Fruit fly (Drosophila melanogaster): ENCODE measurements around the gene CG13949.

Gene CG13949

DNA sequence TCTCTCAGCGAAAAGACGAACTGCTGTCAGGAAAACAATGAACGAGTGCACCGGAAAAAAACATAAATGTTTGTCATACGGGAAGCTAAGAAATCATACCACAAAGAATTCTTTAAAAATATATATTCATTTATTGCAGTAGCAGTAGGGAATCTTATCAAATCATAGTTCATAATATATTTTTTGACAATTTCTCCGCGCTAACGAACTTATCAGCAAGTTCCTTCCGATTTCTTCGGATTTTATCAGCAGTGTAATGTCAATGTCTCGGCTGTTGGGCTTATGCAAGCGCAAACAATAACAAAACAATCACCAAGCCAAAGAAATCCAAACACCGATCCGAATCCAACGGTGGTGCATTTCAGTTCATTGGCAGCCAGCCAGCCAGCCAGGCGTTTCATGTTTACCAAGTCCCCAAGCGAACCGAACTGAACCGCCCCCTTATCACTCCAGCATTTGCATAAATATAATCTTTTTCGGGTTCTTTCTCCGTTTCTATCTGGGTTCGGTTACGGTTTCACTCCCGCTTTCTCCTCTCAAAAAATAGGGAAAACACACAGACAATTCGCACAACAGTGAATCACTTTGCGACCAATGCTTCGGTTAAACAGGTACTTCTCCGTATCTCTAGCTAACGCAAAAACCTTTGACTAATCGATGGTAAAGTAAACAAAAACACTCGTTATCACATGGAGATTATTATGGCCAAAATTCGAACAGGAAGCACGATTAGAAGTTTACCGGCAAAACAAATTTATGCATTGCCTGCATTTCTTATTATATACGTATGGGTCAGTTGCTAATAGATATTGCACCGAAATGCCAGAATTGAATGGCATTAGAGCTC, 27.4 kb upstream of the CG13949 start:
- no peak for TF ChIP-seq Myc (optimal IDR thresholded peaks at IDR 0.05)
- no peak for TF ChIP-seq ttk (optimal IDR thresholded peaks at IDR 0.05)
- TF ChIP-seq insv (optimal IDR thresholded peaks at IDR 0.05) = no peak
- TF ChIP-seq h (optimal IDR thresholded peaks at IDR 0.05) = no peak
- no peak for TF ChIP-seq Sin3A (optimal IDR thresholded peaks at IDR 0.05)
- TF ChIP-seq psq (optimal IDR thresholded peaks at IDR 0.05) = no peak

DNA sequence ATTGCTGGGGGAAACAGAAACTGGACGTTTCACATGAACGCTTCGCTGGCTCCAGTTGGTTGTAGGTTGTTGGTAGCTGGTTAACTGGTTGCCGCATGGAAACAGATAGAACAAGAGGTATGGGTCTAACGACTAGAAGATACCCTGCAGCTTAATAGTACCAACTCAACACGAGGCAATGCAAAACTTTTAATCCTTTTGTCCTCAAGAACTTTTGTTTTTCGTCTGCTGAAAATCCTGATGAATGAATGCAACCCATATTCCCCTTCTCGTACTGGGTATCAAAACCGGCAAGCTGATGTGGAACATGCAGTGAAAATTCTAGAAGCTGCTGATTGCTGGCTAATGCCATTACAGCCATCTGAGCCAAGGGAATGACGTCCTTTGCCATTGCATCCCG, 17.1 kb upstream of the CG13949 start:
- TF ChIP-seq Myc (optimal IDR thresholded peaks at IDR 0.05) = no peak

DNA sequence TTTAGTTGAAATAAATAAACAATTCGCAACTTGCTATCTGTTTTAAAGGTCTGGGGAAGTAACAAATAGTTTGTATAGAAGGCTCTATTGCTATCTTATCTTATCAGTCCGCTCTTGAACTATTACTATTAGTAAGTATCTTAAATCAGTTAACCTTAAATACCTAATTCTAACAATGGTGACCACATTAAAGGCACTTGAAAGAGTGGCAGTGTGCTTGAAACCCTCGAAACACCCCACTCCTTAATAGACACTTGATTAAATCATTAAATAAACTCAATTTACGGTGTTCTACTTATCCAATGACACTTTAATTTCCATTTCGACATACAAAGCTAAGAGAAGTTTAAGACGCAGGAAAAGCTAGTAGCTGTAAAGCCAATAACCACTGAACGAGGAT, 16.4 kb upstream of the CG13949 start:
- TF ChIP-seq Myc (optimal IDR thresholded peaks at IDR 0.05) (no peak), ttk (optimal IDR thresholded peaks at IDR 0.05) (no peak), insv (optimal IDR thresholded peaks at IDR 0.05) (no peak)

DNA sequence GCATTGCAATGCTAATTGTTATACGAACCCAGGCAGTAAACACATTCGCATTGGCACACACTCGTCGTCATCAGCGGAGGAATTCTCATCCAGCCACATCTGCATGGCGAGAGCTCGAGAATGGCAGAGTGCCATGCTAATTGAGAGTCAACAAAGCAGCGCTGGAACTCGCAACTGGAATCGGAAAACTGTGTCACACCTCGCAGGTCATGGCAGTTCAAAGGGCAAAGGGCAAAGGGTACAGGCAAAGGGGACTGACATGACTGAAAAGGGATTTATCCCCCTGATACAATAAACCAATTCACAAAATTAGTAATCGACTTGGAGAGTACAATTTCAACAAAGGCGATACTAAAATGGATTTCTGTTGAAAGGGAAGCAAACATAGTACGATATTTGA, 15.1 kb upstream of the CG13949 start:
- TF ChIP-seq psq (optimal IDR thresholded peaks at IDR 0.05) (no peak), insv (optimal IDR thresholded peaks at IDR 0.05) (no peak), h (optimal IDR thresholded peaks at IDR 0.05) (no peak), ttk (optimal IDR thresholded peaks at IDR 0.05) (no peak), Sin3A (optimal IDR thresholded peaks at IDR 0.05) (no peak), Myc (optimal IDR thresholded peaks at IDR 0.05) (no peak)

DNA sequence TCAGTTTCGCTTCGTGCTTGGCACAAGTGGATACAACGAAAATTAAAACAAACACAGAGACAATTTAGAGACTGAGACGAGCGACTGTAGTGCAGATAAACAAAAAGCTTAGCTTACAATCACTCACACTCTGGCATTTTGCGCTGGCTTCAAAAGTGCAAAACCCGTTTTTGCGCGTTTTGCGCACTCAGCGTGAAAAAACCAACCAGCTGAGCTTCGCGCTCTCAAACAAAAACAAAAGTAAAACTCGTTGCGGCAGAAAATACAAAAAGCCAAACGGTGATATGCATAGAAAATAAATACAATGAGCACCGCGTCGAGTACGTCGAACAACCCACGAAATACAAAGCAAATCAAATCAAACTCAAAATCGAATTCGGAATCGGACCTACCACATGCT, 14.4 kb upstream of the CG13949 start:
- TF ChIP-seq insv (optimal IDR thresholded peaks at IDR 0.05) = no peak
- TF ChIP-seq Sin3A (optimal IDR thresholded peaks at IDR 0.05) = no peak
- no peak for TF ChIP-seq psq (optimal IDR thresholded peaks at IDR 0.05)
- TF ChIP-seq Myc (optimal IDR thresholded peaks at IDR 0.05) = no peak
- no peak for TF ChIP-seq h (optimal IDR thresholded peaks at IDR 0.05)
- TF ChIP-seq ttk (optimal IDR thresholded peaks at IDR 0.05) = no peak

DNA sequence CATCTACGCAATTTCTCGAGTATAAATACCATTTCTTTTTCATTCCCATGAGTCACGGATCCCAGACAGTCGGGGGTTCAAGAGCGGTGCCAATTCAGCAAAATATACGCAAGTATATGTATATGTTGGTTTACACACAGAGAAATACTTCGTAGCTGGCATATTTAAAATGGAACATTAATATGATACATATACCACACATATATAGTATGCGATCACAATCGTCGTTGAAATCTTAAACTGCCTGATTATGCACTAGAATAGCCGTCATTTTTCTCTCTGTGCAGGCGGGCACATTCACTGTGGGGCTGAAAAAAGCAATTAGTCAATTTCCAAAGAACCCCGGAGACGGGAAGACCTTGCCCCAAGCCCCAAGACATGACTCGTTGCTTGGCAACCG, 13.4 kb upstream of the CG13949 start:
- TF ChIP-seq h (optimal IDR thresholded peaks at IDR 0.05) (no peak), insv (optimal IDR thresholded peaks at IDR 0.05) (no peak), Myc (optimal IDR thresholded peaks at IDR 0.05) (no peak), ttk (optimal IDR thresholded peaks at IDR 0.05) (no peak), psq (optimal IDR thresholded peaks at IDR 0.05) (no peak), Sin3A (optimal IDR thresholded peaks at IDR 0.05) (no peak)

DNA sequence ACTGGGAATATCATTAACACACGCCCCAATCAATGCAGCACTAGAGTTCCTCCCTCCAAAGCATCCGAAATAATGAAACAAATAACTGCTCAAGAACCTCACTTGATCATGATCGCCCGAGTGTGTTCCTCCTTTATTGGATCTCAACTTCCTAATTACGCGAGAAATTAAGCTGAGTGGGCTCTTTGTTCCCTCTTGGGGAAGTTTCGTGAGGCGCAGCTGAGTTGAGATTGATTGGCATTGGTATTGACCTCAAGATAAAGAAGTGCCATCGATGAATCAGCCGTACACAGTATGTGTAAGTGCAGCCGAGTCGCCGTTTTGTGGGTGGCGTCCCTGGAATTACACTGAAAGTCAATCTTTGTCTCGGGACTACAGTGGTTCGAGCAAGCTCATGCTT, 12.3 kb upstream of the CG13949 start:
- TF ChIP-seq insv (optimal IDR thresholded peaks at IDR 0.05) = no peak
- no peak for TF ChIP-seq psq (optimal IDR thresholded peaks at IDR 0.05)
- TF ChIP-seq Myc (optimal IDR thresholded peaks at IDR 0.05) = no peak
- TF ChIP-seq Sin3A (optimal IDR thresholded peaks at IDR 0.05) = no peak
- TF ChIP-seq h (optimal IDR thresholded peaks at IDR 0.05) = no peak
- no peak for TF ChIP-seq ttk (optimal IDR thresholded peaks at IDR 0.05)

DNA sequence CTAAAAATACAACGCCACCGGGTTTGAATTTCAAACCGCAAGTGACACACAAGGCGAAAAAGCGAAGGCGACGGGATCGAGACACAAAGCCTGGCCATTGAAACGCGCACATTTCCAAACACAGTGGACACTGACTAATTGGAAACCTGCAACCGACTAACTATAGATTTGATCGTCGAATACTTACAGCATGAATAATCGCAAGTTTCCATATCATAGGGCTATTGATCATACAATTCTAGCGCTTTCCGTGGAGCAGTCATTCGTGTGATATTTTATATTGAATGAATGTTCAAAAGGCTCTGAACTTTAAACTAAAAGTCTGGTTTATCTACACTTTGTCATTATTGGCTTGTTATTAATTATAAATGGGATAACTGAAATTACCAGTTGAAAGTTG, 11.8 kb upstream of the CG13949 start:
- TF ChIP-seq ttk (optimal IDR thresholded peaks at IDR 0.05) = no peak
- TF ChIP-seq insv (optimal IDR thresholded peaks at IDR 0.05) = no peak
- no peak for TF ChIP-seq psq (optimal IDR thresholded peaks at IDR 0.05)

DNA sequence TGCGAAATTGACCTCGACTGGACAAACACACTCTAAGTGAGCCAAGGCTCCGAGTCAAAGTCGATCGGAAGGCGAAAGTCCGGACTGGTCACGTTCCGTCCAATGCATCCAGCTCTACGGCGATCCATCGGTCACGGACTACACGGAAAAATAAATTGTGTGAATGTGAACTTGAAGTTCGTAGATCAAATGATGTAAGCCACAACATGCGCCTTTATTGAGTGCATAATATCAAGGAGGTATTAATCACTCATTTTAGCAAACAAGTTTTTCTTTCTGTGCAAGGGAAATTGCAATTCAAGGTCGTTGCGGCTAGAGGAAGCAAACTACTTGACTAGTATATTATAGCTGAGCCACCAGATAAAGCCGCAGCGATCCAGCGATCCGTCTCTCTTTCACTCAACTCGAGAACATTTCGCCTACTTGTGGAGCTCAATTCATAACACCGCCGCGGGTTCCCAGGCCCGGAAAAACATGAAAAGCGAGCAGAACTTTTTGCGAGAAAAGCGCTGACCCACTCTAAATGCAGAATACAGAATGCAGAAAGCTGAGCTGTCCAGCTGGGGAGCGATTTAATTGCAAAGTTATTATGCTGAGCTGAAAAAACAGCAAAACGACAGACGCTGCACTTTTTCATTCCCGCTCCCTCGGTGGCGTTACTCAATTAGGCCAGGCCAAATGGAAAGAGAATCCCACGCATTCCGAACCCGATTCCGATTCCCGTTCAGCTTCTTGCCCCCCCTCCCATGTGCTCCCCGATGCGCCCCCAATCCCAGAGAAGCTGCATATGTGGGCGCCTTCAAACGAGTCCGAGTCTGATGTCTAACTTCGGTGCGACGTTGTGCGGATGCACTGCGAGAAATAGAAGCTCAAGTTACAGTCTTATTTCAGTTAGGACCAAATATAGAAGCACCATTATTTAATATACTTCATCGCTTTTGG, 11.0 kb upstream of the CG13949 start:
- no peak for TF ChIP-seq psq (optimal IDR thresholded peaks at IDR 0.05)
- no peak for TF ChIP-seq Sin3A (optimal IDR thresholded peaks at IDR 0.05)
- no peak for TF ChIP-seq insv (optimal IDR thresholded peaks at IDR 0.05)
- TF ChIP-seq Myc (optimal IDR thresholded peaks at IDR 0.05) = no peak
- TF ChIP-seq h (optimal IDR thresholded peaks at IDR 0.05) = no peak
- TF ChIP-seq ttk (optimal IDR thresholded peaks at IDR 0.05) = no peak

DNA sequence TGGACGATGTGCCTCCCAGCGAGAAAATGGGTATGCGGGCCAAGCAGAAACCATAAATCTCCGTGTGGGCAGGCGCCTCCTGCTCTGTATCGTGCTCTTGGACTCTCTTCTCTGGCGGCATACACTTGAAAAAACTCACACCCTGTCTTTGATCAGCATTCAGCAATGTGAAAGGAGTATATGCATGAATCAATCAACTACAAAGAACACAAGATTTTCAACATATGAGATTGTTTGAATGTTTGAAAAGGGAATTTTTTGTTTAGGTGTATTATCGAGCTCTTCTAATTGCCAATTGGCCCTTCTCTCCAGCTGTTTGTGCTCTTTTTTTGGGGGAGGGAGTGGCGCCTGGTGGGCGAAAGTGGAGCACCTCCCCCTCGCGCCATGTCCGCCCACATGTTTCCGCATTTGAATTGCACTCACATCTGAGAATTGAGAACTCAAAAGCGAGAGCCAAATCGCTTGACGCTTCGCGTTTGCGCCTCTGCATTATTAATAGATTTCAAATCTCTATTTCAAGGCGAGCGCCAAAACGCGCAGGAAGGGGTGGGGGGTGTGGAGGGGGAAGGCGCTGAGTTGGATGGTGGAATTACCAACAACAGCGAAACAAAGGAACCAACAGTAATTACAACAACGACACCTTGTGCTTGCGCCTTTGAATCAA, 9.7 kb upstream of the CG13949 start:
- TF ChIP-seq Sin3A (optimal IDR thresholded peaks at IDR 0.05) (no peak), h (optimal IDR thresholded peaks at IDR 0.05) (no peak)

DNA sequence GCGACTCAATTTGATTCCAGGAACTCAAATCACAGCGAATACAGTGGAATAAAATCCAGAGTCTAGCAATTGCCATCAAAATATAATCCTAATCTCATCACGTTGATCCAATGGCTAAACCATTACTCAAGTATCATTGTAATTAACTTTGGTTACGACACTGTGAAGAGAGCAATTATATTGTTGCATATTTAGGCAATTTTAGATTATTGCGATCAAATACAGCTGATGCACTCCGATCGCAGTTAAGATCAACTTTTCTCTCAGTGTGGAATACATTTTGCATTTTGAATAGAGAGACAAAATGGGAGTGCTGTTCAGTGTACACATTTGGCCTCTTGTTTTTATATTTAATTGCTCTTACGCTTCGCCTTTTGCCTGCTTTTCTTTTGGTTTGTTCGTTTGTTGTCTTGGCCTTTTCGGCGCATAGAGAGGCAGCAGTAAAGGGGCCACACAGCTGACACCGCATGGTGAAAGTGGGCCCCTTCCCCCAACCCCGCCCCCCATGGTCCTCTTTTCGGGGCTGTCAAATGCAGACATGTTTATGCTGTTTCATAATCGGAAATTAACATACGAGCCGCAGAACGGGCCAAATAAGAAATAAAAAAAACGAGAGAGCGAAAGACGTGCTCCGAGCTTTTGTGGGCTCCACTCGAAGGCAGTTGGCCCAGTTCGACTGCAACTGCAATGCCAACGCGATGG, 8.8 kb upstream of the CG13949 start:
- no peak for TF ChIP-seq Myc (optimal IDR thresholded peaks at IDR 0.05)
- no peak for TF ChIP-seq insv (optimal IDR thresholded peaks at IDR 0.05)
- no peak for TF ChIP-seq Sin3A (optimal IDR thresholded peaks at IDR 0.05)

Measured in Kc167 (cell line).